Worm (Caenorhabditis elegans) whole organism, L1 larva: Measurements from ENCODE around the gene cyp-42A1.

Experiments used
- ceh-82 ChIP-seq, 3 experiments: fragments of 150-350 bp in 1 of 3; sonication (generic microtip) in 2 of 3; optimal IDR thresholded peaks; 2 replicates each; lab custom pipeline; 2014 to 2017; ENCODE audit warnings: missing biosample characterization in 3 of 3, missing genetic modification characterization in 3 of 3
- efl-1 ChIP-seq, 4 experiments: fragments of 150-350 bp; optimal IDR thresholded peaks in 3 of 4; peaks in 1 of 4; 1 replicate in 1 of 4; 2 replicates in 3 of 4; lab custom pipeline; 2014; ENCODE audit warnings: missing biosample characterization in 2 of 4, missing genetic modification characterization in 2 of 4, missing genetic modification reagents in 2 of 4
- elt-2 ChIP-seq: sonication (generic microtip); optimal IDR thresholded peaks from 2 replicates; lab custom pipeline; 2016; ENCODE audit warnings: missing genetic modification characterization, mild to moderate bottlenecking, inconsistent platforms, missing compliant biosample characterization, missing genetic modification reagents
- lin-13 ChIP-seq: fragments of 150-350 bp; optimal IDR thresholded peaks from 2 replicates; lab custom pipeline; 2014; ENCODE audit warnings: missing biosample characterization, missing genetic modification reagents, missing genetic modification characterization
- lin-15B ChIP-seq: fragments of 150-350 bp; sonication (generic microtip); optimal IDR thresholded peaks from 3 replicates; lab custom pipeline; 2014; ENCODE audit warnings: missing biosample characterization, missing genetic modification characterization
- nhr-12 ChIP-seq: sonication (generic microtip); optimal IDR thresholded peaks from 2 replicates; lab custom pipeline; 2017; ENCODE audit warnings: missing biosample characterization, missing genetic modification characterization
- nhr-237 ChIP-seq: fragments of 150-350 bp; optimal IDR thresholded peaks from 2 replicates; lab custom pipeline; 2014; ENCODE audit warnings: missing biosample characterization, missing genetic modification characterization
- nhr-47 ChIP-seq: sonication (generic microtip); optimal IDR thresholded peaks from 2 replicates; lab custom pipeline; 2016; ENCODE audit warnings: mild to moderate bottlenecking, missing genetic modification characterization, moderate library complexity, missing compliant biosample characterization
- tbx-2 ChIP-seq: sonication (generic microtip); optimal IDR thresholded peaks from 2 replicates; lab custom pipeline; 2016; ENCODE audit warnings: missing genetic modification characterization, missing compliant biosample characterization
- unc-130 ChIP-seq: fragments of 150-350 bp; optimal IDR thresholded peaks from 2 replicates; lab custom pipeline; 2017; ENCODE audit warnings: missing biosample characterization, missing genetic modification characterization, inconsistent platforms

ce11 chrV:18912555-18912954, 719 bp downstream of the cyp-42A1 start:
- TF ChIP-seq lin-15B (tag; lab: Kevin White, UChicago) (no peak), nhr-12 (tag; lab: Kevin White, UChicago) (no peak), efl-1 (optimal IDR thresholded peaks at IDR 0.05; lab: Kevin White, UChicago) (no peak), efl-1 (GFP tag; optimal IDR thresholded peaks at IDR 0.05 in 1 of 2; lab: Kevin White, UChicago) (peak in 1 of 2 experiments; percentile 35), ceh-82 (tag; optimal IDR thresholded peaks at IDR 0.05; lab: Kevin White, UChicago) (no peak), lin-13 (GFP tag; lab: Kevin White, UChicago) (no peak), unc-130 (no peak), tbx-2 (tag; lab: Kevin White, UChicago) (no peak), elt-2 (tag; lab: Kevin White, UChicago) (no peak), nhr-47 (tag; lab: Kevin White, UChicago) (no peak), nhr-237 (no peak)
